Fruit fly (Drosophila melanogaster): Measurements from ENCODE around the gene Gas41.

The Gas41 gene

DNA sequence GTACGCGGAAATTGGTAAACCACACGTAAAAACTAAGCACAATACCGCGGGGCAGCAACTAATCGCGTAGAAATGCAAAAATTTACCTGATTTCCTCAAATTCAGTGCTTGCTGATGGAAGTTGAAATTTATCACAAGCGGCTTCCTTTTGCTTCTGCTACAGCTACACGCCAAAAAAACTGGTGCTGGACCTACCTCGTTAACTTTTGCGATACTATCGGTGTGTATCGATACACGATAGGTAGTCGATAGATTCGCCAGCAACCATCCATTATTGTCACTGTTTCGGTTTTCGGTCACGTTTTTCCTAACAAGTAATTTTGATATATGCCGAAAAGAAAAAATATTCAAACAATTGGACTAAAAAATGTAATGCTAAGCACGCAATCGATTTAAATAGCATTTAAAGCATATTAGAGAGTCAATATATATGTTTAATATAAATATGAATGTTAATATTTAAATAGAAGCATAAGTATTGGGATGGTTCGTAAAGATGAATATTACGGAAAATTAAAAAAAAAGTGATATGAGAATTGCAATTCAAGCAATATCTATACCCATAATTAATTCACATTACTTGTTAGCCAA lies 17.5 kb upstream of the Gas41 start, which contains the start of gene Sumo (continued):
- 0 out of 2 replicates have a peak, but pooled peaks have one; percentile 13 for TF ChIP-seq E2f1 (GFP tag; IDR thresholded peaks at IDR 0.05)
- TF ChIP-seq B-H2 (GFP tag; optimal IDR thresholded peaks at IDR 0.05) = peak; percentile 33
- no peak for TF ChIP-seq CG9437 (GFP tag; optimal IDR thresholded peaks at IDR 0.05)
- no peak for TF ChIP-seq CG2202 (tag; optimal IDR thresholded peaks at IDR 0.05)
- TF ChIP-seq CG2129 (GFP tag; IDR thresholded peaks at IDR 0.05; ENCODE audit: partially characterized antibody) = peak; percentile 93
- peak; percentile 9 for TF ChIP-seq az2 (GFP tag; optimal IDR thresholded peaks at IDR 0.05)
- TF ChIP-seq CG4424 (GFP tag; optimal IDR thresholded peaks at IDR 0.05) = peak; percentile 20
- no peak for TF ChIP-seq Hmr (GFP tag; optimal IDR thresholded peaks at IDR 0.05)
- peak; percentile 80 for TF ChIP-seq CG6272 (GFP tag; IDR thresholded peaks at IDR 0.05)
- TF ChIP-seq CG6175 (GFP tag; IDR thresholded peaks at IDR 0.05) = 0 out of 3 replicates have a peak, but pooled peaks have one; percentile 17
- peak; percentile 69 for TF ChIP-seq CG30020 (tag; optimal IDR thresholded peaks at IDR 0.05)
- TF ChIP-seq stc (GFP tag; IDR thresholded peaks at IDR 0.05) = no peak
- TF ChIP-seq emc (GFP tag; optimal IDR thresholded peaks at IDR 0.05) = no peak
- 0 out of 3 replicates have a peak, but pooled peaks have one; percentile 8 for TF ChIP-seq H15 (GFP tag; IDR thresholded peaks at IDR 0.05)
- TF ChIP-seq CG9727 (GFP tag; optimal IDR thresholded peaks at IDR 0.05) = peak; percentile 30
- peak; percentile 0 for TF ChIP-seq dm (GFP tag; optimal IDR thresholded peaks at IDR 0.05)
- TF ChIP-seq Scr (GFP tag; IDR thresholded peaks at IDR 0.05; ENCODE audit: partially characterized antibody) = peak; percentile 96
- TF ChIP-seq Optix (GFP tag; IDR thresholded peaks at IDR 0.05) = no peak
- peak; percentile 15 for TF ChIP-seq Sox102F (GFP tag; optimal IDR thresholded peaks at IDR 0.05)
- TF ChIP-seq grau (tag; optimal IDR thresholded peaks at IDR 0.05) = peak; percentile 21
- peak; percentile 49; the same call in 1 of the 2 replicates for TF ChIP-seq chm (GFP tag; IDR thresholded peaks at IDR 0.05)
- TF ChIP-seq p53 (GFP tag; optimal IDR thresholded peaks at IDR 0.05) = no peak
- 0 out of 2 replicates have a peak, but pooled peaks have one; percentile 11 for TF ChIP-seq sim (GFP tag; IDR thresholded peaks at IDR 0.05)
- peak; percentile 82 for TF ChIP-seq Med (GFP tag)
- peak; percentile 31; the same call in 1 of the 2 replicates for TF ChIP-seq sob (GFP tag; IDR thresholded peaks at IDR 0.05)
- peak; percentile 21 for TF ChIP-seq CG15514 (GFP tag; optimal IDR thresholded peaks at IDR 0.05)
- no peak for TF ChIP-seq CG12236 (GFP tag; optimal IDR thresholded peaks at IDR 0.05)
- no peak for TF ChIP-seq Drgx (GFP tag; IDR thresholded peaks at IDR 0.05)
- peak; percentile 32 for TF ChIP-seq CG17829 (tag; optimal IDR thresholded peaks at IDR 0.05)
- TF ChIP-seq trem (tag; optimal IDR thresholded peaks at IDR 0.05) = peak; percentile 66
- no peak for TF ChIP-seq CG4360 (GFP tag; IDR thresholded peaks at IDR 0.05)
- TF ChIP-seq CG16815 (GFP tag; optimal IDR thresholded peaks at IDR 0.05) = peak; percentile 16
- TF ChIP-seq Doc3 (GFP tag; IDR thresholded peaks at IDR 0.05; ENCODE audit: partially characterized antibody) = peak; percentile 80
- peak; percentile 17 for TF ChIP-seq Hr3 (GFP tag; optimal IDR thresholded peaks at IDR 0.05)
- 0 out of 2 replicates have a peak, but pooled peaks have one; percentile 12 for TF ChIP-seq Taf1 (GFP tag; IDR thresholded peaks at IDR 0.05)
- peak; percentile 93 for TF ChIP-seq unc-4 (GFP tag; IDR thresholded peaks at IDR 0.05; ENCODE audit: partially characterized antibody)
- peak; percentile 22 for TF ChIP-seq CG13894 (tag; optimal IDR thresholded peaks at IDR 0.05)
- TF ChIP-seq sna (GFP tag; IDR thresholded peaks at IDR 0.05; ENCODE audit: partially characterized antibody) = peak; percentile 85
- peak; percentile 49 for TF ChIP-seq zen (tag; optimal IDR thresholded peaks at IDR 0.05)
- TF ChIP-seq C15 (GFP tag; IDR thresholded peaks at IDR 0.05) = no peak
- peak; percentile 25 for TF ChIP-seq Usf (GFP tag; optimal IDR thresholded peaks at IDR 0.05)
- TF ChIP-seq pzg (GFP tag; optimal IDR thresholded peaks at IDR 0.05) = peak; percentile 79
- no peak for TF ChIP-seq ewg (GFP tag; optimal IDR thresholded peaks at IDR 0.05)
- TF ChIP-seq amos (GFP tag; IDR thresholded peaks at IDR 0.05; ENCODE audit: partially characterized antibody) = peak; percentile 100
- TF ChIP-seq CG14860 (GFP tag; IDR thresholded peaks at IDR 0.05; ENCODE audit: partially characterized antibody) = peak; percentile 99
- peak; percentile 27 for TF ChIP-seq CG9817 (tag; optimal IDR thresholded peaks at IDR 0.05)
- TF ChIP-seq Nf-YC (tag; optimal IDR thresholded peaks at IDR 0.05) = peak; percentile 31
- TF ChIP-seq Eip74EF (GFP tag; optimal IDR thresholded peaks at IDR 0.05) = no peak
- peak; percentile 9 for TF ChIP-seq D19A (tag; optimal IDR thresholded peaks at IDR 0.05)

Data from whole organism, embryonic.